Fruit fly (Drosophila melanogaster) whole organism, embryonic: Measurements from ENCODE around the gene KFase.
A peak's percentile ranks its signal among the peaks of the same experiment; 100 is the strongest.

Experiments used
- Blimp-1 ChIP-seq: fragments of 200-800 bp; sonication (Bioruptor generic); optimal IDR thresholded peaks from 3 replicates; lab custom pipeline; 2018; ENCODE audit warnings: missing biosample characterization, missing genetic modification characterization, mild to moderate bottlenecking, moderate library complexity, missing genetic modification reagents
- BtbVII ChIP-seq: fragments of 200-800 bp; sonication (Bioruptor generic); optimal IDR thresholded peaks from 3 replicates; lab custom pipeline; 2017; ENCODE audit warnings: missing biosample characterization, mild to moderate bottlenecking, missing genetic modification characterization
- CG10366 ChIP-seq: fragments of 200-800 bp; sonication (Bioruptor generic); IDR thresholded peaks from 2 replicates; pipeline ENCODE4 v1.3.6; 2022; ENCODE audit warnings: missing biosample characterization, missing genetic modification characterization
- CG11560 ChIP-seq: fragments of 200-800 bp; sonication (Bioruptor generic); IDR thresholded peaks from 3 replicates; pipeline ENCODE4 v1.3.6; 2022; ENCODE audit warnings: missing biosample characterization, missing genetic modification characterization
- CG12942 ChIP-seq: fragments of 200-800 bp; sonication (Bioruptor generic); optimal IDR thresholded peaks from 3 replicates; lab custom pipeline; 2016; ENCODE audit warnings: missing biosample characterization, missing genetic modification characterization
- CG13296 ChIP-seq: fragments of 200-800 bp; sonication (Bioruptor generic); optimal IDR thresholded peaks from 3 replicates; lab custom pipeline; 2018; ENCODE audit warnings: missing biosample characterization, mild to moderate bottlenecking, missing genetic modification characterization
- CG13775 ChIP-seq: fragments of 200-800 bp; sonication (Bioruptor generic); optimal IDR thresholded peaks from 3 replicates; lab custom pipeline; 2017; ENCODE audit warnings: missing biosample characterization, mild to moderate bottlenecking, missing genetic modification characterization
- CG16779 ChIP-seq: fragments of 200-800 bp; sonication (Bioruptor generic); IDR thresholded peaks from 2 replicates; pipeline ENCODE4 v1.3.6; 2022; ENCODE audit warnings: missing biosample characterization, missing genetic modification characterization
- CG2129 ChIP-seq: fragments of 200-800 bp; sonication (Bioruptor generic); IDR thresholded peaks from 2 replicates; pipeline ENCODE4 v1.3.6; 2022; ENCODE audit warnings: missing biosample characterization, missing genetic modification characterization; ENCODE audit not compliant: partially characterized antibody
- CG2875 ChIP-seq: fragments of 200-800 bp; sonication (Bioruptor generic); optimal IDR thresholded peaks from 2 replicates; lab custom pipeline; 2017; ENCODE audit warnings: missing biosample characterization, mild to moderate bottlenecking, missing genetic modification characterization, missing genetic modification reagents
- CG31365 ChIP-seq: fragments of 200-800 bp; sonication (Bioruptor generic); optimal IDR thresholded peaks from 2 replicates; lab custom pipeline; 2018; ENCODE audit warnings: missing biosample characterization, mild to moderate bottlenecking, missing genetic modification characterization
- CG32772 ChIP-seq: fragments of 200-800 bp; sonication (Bioruptor generic); IDR thresholded peaks from 2 replicates; pipeline ENCODE4 v1.3.6; 2022; ENCODE audit warnings: missing biosample characterization, missing genetic modification characterization
- CG6683 ChIP-seq: fragments of 200-800 bp; sonication (Bioruptor generic); optimal IDR thresholded peaks from 2 replicates; lab custom pipeline; 2017; ENCODE audit warnings: missing biosample characterization, mild to moderate bottlenecking, missing genetic modification characterization, missing genetic modification reagents
- CG8359 ChIP-seq: fragments of 200-800 bp; sonication (Bioruptor generic); optimal IDR thresholded peaks from 2 replicates; lab custom pipeline; 2017; ENCODE audit warnings: missing biosample characterization, mild to moderate bottlenecking, missing genetic modification characterization, borderline replicate concordance
- CG8478 ChIP-seq: fragments of >200 bp; optimal IDR thresholded peaks from 2 replicates; lab custom pipeline; 2018
- CG8765 ChIP-seq: fragments of 200-800 bp; sonication (Bioruptor generic); IDR thresholded peaks from 2 replicates; pipeline ENCODE4 v1.3.6; 2022; ENCODE audit warnings: missing biosample characterization, missing genetic modification characterization
- CG9932 ChIP-seq: fragments of 200-800 bp; sonication (Bioruptor generic); IDR thresholded peaks from 2 replicates; pipeline ENCODE4 v1.3.6; 2022; ENCODE audit warnings: missing biosample characterization, missing genetic modification characterization
- CHES-1-like ChIP-seq: fragments of 200-800 bp; sonication (Bioruptor generic); optimal IDR thresholded peaks from 2 replicates; lab custom pipeline; 2016; ENCODE audit warnings: missing biosample characterization, missing genetic modification characterization
- CTCF ChIP-seq: fragments of 200-800 bp; sonication (Bioruptor generic); optimal IDR thresholded peaks from 2 replicates; lab custom pipeline; 2017; ENCODE audit warnings: missing biosample characterization, mild to moderate bottlenecking, missing genetic modification characterization, moderate library complexity
- CkIIα-i1 ChIP-seq: fragments of 200-800 bp; sonication (Bioruptor generic); IDR thresholded peaks from 2 replicates; pipeline ENCODE4 v1.3.6; 2022; ENCODE audit warnings: missing biosample characterization, missing genetic modification characterization
- Hand ChIP-seq: fragments of 200-800 bp; sonication (Bioruptor generic); optimal IDR thresholded peaks from 2 replicates; lab custom pipeline; 2017; ENCODE audit warnings: mild to moderate bottlenecking, missing biosample characterization, missing genetic modification reagents, missing genetic modification characterization
- HmgZ ChIP-seq: fragments of 200-800 bp; sonication (Bioruptor generic); optimal IDR thresholded peaks from 2 replicates; lab custom pipeline; 2018; ENCODE audit warnings: missing biosample characterization, mild to moderate bottlenecking, missing genetic modification characterization
- Hmx ChIP-seq: fragments of 200-800 bp; sonication (Bioruptor generic); optimal IDR thresholded peaks from 2 replicates; lab custom pipeline; 2016; ENCODE audit warnings: missing biosample characterization, missing genetic modification characterization
- Hsf ChIP-seq: fragments of 200-800 bp; sonication (Bioruptor generic); optimal IDR thresholded peaks from 3 replicates; lab custom pipeline; 2016; ENCODE audit warnings: missing biosample characterization, missing genetic modification characterization
- Lpt ChIP-seq: fragments of >200 bp; optimal IDR thresholded peaks from 2 replicates; lab custom pipeline; 2018; ENCODE audit warnings: missing biosample characterization, missing genetic modification characterization
- Mad ChIP-seq: fragments of 200-800 bp; sonication (Bioruptor generic); optimal IDR thresholded peaks from 2 replicates; lab custom pipeline; 2016; ENCODE audit warnings: missing biosample characterization, missing genetic modification characterization
- NFAT ChIP-seq: fragments of 200-800 bp; sonication (Bioruptor generic); IDR thresholded peaks from 2 replicates; pipeline ENCODE4 v1.3.6; 2022; ENCODE audit warnings: missing biosample characterization, missing genetic modification characterization
- Scr ChIP-seq: fragments of 200-800 bp; sonication (Bioruptor generic); IDR thresholded peaks from 2 replicates; pipeline ENCODE4 v1.3.6; 2022; ENCODE audit warnings: missing biosample characterization, missing genetic modification characterization; ENCODE audit not compliant: partially characterized antibody
- TFAM ChIP-seq: fragments of 200-800 bp; sonication (Bioruptor generic); optimal IDR thresholded peaks from 2 replicates; lab custom pipeline; 2017; ENCODE audit warnings: missing biosample characterization, missing genetic modification characterization, inconsistent platforms
- Vsx1 ChIP-seq: fragments of 200-800 bp; sonication (Bioruptor generic); optimal IDR thresholded peaks from 2 replicates; lab custom pipeline; 2017; ENCODE audit warnings: missing biosample characterization, mild to moderate bottlenecking, missing genetic modification characterization, missing genetic modification reagents
- Xrp1 ChIP-seq: fragments of 200-800 bp; sonication (Bioruptor generic); IDR thresholded peaks from 2 replicates; pipeline ENCODE4 v1.3.6; 2022; ENCODE audit warnings: missing biosample characterization, missing genetic modification characterization
- abd-A ChIP-seq: fragments of 200-800 bp; sonication (Bioruptor generic); optimal IDR thresholded peaks from 3 replicates; lab custom pipeline; 2019; ENCODE audit warnings: missing biosample characterization, mild to moderate bottlenecking, missing genetic modification characterization, moderate library complexity
- ash1 ChIP-seq: fragments of 200-800 bp; sonication (Bioruptor generic); optimal IDR thresholded peaks from 2 replicates; lab custom pipeline; 2018; ENCODE audit warnings: missing biosample characterization, mild to moderate bottlenecking, missing genetic modification characterization
- chif ChIP-seq, 2 experiments: fragments of 200-800 bp; sonication (Bioruptor generic); optimal IDR thresholded peaks; 3 replicates each; lab custom pipeline; 2016; ENCODE audit warnings: missing biosample characterization in 2 of 2, missing genetic modification characterization in 2 of 2
- chinmo ChIP-seq: fragments of 200-800 bp; sonication (Bioruptor generic); IDR thresholded peaks from 4 replicates; pipeline ENCODE4 v1.3.6; 2022; ENCODE audit warnings: missing biosample characterization, missing genetic modification characterization; ENCODE audit not compliant: partially characterized antibody
- chm ChIP-seq: fragments of 200-800 bp; sonication (Bioruptor generic); IDR thresholded peaks from 2 replicates; pipeline ENCODE4 v1.3.6; 2022; ENCODE audit warnings: missing biosample characterization, missing genetic modification characterization
- ewg ChIP-seq: fragments of 200-800 bp; sonication (Bioruptor generic); optimal IDR thresholded peaks from 3 replicates; lab custom pipeline; 2017; ENCODE audit warnings: mild to moderate bottlenecking, missing biosample characterization, missing genetic modification reagents, missing genetic modification characterization
- exex ChIP-seq: fragments of 200-800 bp; sonication (Bioruptor generic); optimal IDR thresholded peaks from 4 replicates; lab custom pipeline; 2018; ENCODE audit warnings: missing biosample characterization, mild to moderate bottlenecking, missing genetic modification characterization, moderate library complexity
- gcm2 ChIP-seq: fragments of 200-800 bp; sonication (Bioruptor generic); optimal IDR thresholded peaks from 2 replicates; lab custom pipeline; 2016; ENCODE audit warnings: missing biosample characterization, missing genetic modification characterization
- gro ChIP-seq: fragments of 200-800 bp; sonication (Bioruptor generic); optimal IDR thresholded peaks from 2 replicates; lab custom pipeline; 2016; ENCODE audit warnings: missing biosample characterization, missing genetic modification characterization
- kni ChIP-seq: fragments of 200-800 bp; sonication (Bioruptor generic); optimal IDR thresholded peaks from 3 replicates; lab custom pipeline; 2017; ENCODE audit warnings: mild to moderate bottlenecking, missing biosample characterization, missing genetic modification reagents, missing genetic modification characterization
- lmd ChIP-seq: fragments of 200-800 bp; sonication (Bioruptor generic); IDR thresholded peaks from 2 replicates; pipeline ENCODE4 v1.3.6; 2022; ENCODE audit warnings: missing biosample characterization, missing genetic modification characterization
- luna ChIP-seq: fragments of 200-800 bp; sonication (Bioruptor generic); optimal IDR thresholded peaks from 2 replicates; lab custom pipeline; 2016; ENCODE audit warnings: missing biosample characterization, missing genetic modification characterization
- nau ChIP-seq: fragments of 200-800 bp; sonication (Bioruptor generic); optimal IDR thresholded peaks from 3 replicates; lab custom pipeline; 2017; ENCODE audit warnings: missing biosample characterization, mild to moderate bottlenecking, missing genetic modification characterization, missing genetic modification reagents
- odd ChIP-seq: fragments of 200-800 bp; sonication (Bioruptor generic); optimal IDR thresholded peaks from 2 replicates; lab custom pipeline; 2017; ENCODE audit warnings: missing biosample characterization, mild to moderate bottlenecking, missing genetic modification characterization
- org-1 ChIP-seq: fragments of 200-800 bp; sonication (Bioruptor generic); optimal IDR thresholded peaks from 2 replicates; lab custom pipeline; 2017; ENCODE audit warnings: missing biosample characterization, missing genetic modification characterization
- pb ChIP-seq: fragments of 200-800 bp; sonication (Bioruptor generic); optimal IDR thresholded peaks from 3 replicates; lab custom pipeline; 2016; ENCODE audit warnings: missing biosample characterization, missing genetic modification characterization
- pzg ChIP-seq: fragments of 200-800 bp; sonication (Bioruptor generic); optimal IDR thresholded peaks from 3 replicates; lab custom pipeline; 2018; ENCODE audit warnings: missing biosample characterization, mild to moderate bottlenecking, missing genetic modification characterization, moderate library complexity
- schlank ChIP-seq: fragments of 200-800 bp; sonication (Bioruptor generic); optimal IDR thresholded peaks from 2 replicates; lab custom pipeline; 2018; ENCODE audit warnings: missing biosample characterization, mild to moderate bottlenecking, missing genetic modification characterization
- so ChIP-seq: fragments of 200-800 bp; sonication (Bioruptor generic); IDR thresholded peaks from 3 replicates; pipeline ENCODE4 v1.3.6; 2022; ENCODE audit warnings: missing biosample characterization, missing genetic modification characterization
- wek ChIP-seq: fragments of 200-800 bp; sonication (Bioruptor generic); optimal IDR thresholded peaks from 3 replicates; lab custom pipeline; 2018; ENCODE audit warnings: missing biosample characterization, mild to moderate bottlenecking, missing genetic modification characterization, moderate library complexity

Gene KFase

dm6 chr2L:6490783-6491249 lies 2.3 kb upstream of the KFase start, which contains the start of the genes Phf5a and CG31638 (continued):
- TF ChIP-seq CG32772 (GFP tag; lab: Robert Waterston, UW): peak; percentile 98
- peak; percentile 57 for TF ChIP-seq schlank (tag; lab: Kevin White, UChicago)
- peak; percentile 46 for TF ChIP-seq CTCF (GFP tag; lab: Kevin White, UChicago)
- TF ChIP-seq CG12942 (GFP tag; lab: Kevin White, UChicago): peak; percentile 93
- peak; percentile 73 for TF ChIP-seq CG8359 (GFP tag; lab: Kevin White, UChicago)
- TF ChIP-seq lmd (GFP tag; lab: Robert Waterston, UW): peak; percentile 64
- TF ChIP-seq ash1 (GFP tag; lab: Kevin White, UChicago): no peak
- TF ChIP-seq CG8478 (lab: Kevin White, UChicago): no peak
- peak; percentile 96 for TF ChIP-seq NFAT (GFP tag; lab: Robert Waterston, UW)
- TF ChIP-seq pb (GFP tag; lab: Kevin White, UChicago): no peak
- peak; percentile 74 for TF ChIP-seq Hand (GFP tag; lab: Kevin White, UChicago)
- TF ChIP-seq CG16779 (GFP tag; lab: Robert Waterston, UW): peak; percentile 73
- peak; percentile 87 for TF ChIP-seq BtbVII (GFP tag; lab: Kevin White, UChicago)
- no peak for TF ChIP-seq CG11560 (tag; lab: Robert Waterston, UW)
- peak; percentile 84 for TF ChIP-seq CG6683 (GFP tag; lab: Kevin White, UChicago)
- TF ChIP-seq CG8765 (GFP tag; lab: Robert Waterston, UW): peak; percentile 96
- no peak for TF ChIP-seq CkIIα-i1 (GFP tag; lab: Robert Waterston, UW)
- TF ChIP-seq abd-A (tag; lab: Kevin White, UChicago): no peak
- peak; percentile 87; the same call in 2 of the 3 replicates for TF ChIP-seq so (GFP tag; lab: Robert Waterston, UW)
- TF ChIP-seq luna (GFP tag; lab: Kevin White, UChicago): no peak
- TF ChIP-seq Hmx (GFP tag; lab: Kevin White, UChicago): peak; percentile 18
- no peak for TF ChIP-seq Lpt (GFP tag; lab: Kevin White, UChicago)
- TF ChIP-seq chif (GFP tag; optimal IDR thresholded peaks at IDR 0.05; lab: Kevin White, UChicago): peak; percentile 75 to 82
- TF ChIP-seq Blimp-1 (GFP tag; lab: Kevin White, UChicago): peak; percentile 99
- peak; percentile 63 for TF ChIP-seq org-1 (GFP tag; lab: Kevin White, UChicago)
- TF ChIP-seq gro: no peak
- peak; percentile 72 for TF ChIP-seq odd (GFP tag; lab: Kevin White, UChicago)
- peak; percentile 91 for TF ChIP-seq wek
- TF ChIP-seq pzg (GFP tag; lab: Kevin White, UChicago): peak; percentile 64
- peak; percentile 97 for TF ChIP-seq HmgZ (tag; lab: Kevin White, UChicago)
- peak; percentile 70 for TF ChIP-seq gcm2 (GFP tag; lab: Kevin White, UChicago)
- TF ChIP-seq CG13296 (GFP tag; lab: Kevin White, UChicago): peak; percentile 92
- TF ChIP-seq CG2875 (GFP tag; lab: Kevin White, UChicago): peak; percentile 63
- TF ChIP-seq CG31365 (tag; lab: Kevin White, UChicago): peak; percentile 35
- peak; percentile 98 for TF ChIP-seq Xrp1 (GFP tag; lab: Robert Waterston, UW)
- TF ChIP-seq chm: peak; percentile 77
- no peak for TF ChIP-seq chinmo
- peak; percentile 84 for TF ChIP-seq Vsx1
- peak; percentile 80 for TF ChIP-seq CHES-1-like (GFP tag; lab: Kevin White, UChicago)
- no peak for TF ChIP-seq CG2129 (GFP tag; lab: Robert Waterston, UW)
- TF ChIP-seq nau (GFP tag; lab: Kevin White, UChicago): no peak
- TF ChIP-seq Hsf (GFP tag; lab: Kevin White, UChicago): peak; percentile 28
- peak; percentile 82 for TF ChIP-seq exex (tag; lab: Kevin White, UChicago)
- peak; percentile 88 for TF ChIP-seq CG13775 (GFP tag; lab: Kevin White, UChicago)
- TF ChIP-seq Scr (GFP tag; lab: Robert Waterston, UW): no peak
- peak; percentile 54 for TF ChIP-seq kni (GFP tag; lab: Kevin White, UChicago)
- TF ChIP-seq CG10366 (GFP tag; lab: Robert Waterston, UW): peak; percentile 43
- peak; percentile 69 for TF ChIP-seq TFAM (GFP tag; lab: Kevin White, UChicago)
- no peak for TF ChIP-seq Mad (GFP tag; lab: Kevin White, UChicago)
- TF ChIP-seq ewg (GFP tag; lab: Kevin White, UChicago): peak; percentile 70
- TF ChIP-seq CG9932 (GFP tag; lab: Robert Waterston, UW): peak; percentile 85
